Worm (Caenorhabditis elegans) whole organism, L4 larva: ENCODE results near the gene T20B12.4.

Experiments used
- gei-8 ChIP-seq: fragments of 200-800 bp; sonication (Bioruptor generic); optimal IDR thresholded peaks from 2 replicates; lab custom pipeline; 2018; ENCODE audit warnings: mild to moderate bottlenecking, missing genetic modification characterization, missing compliant biosample characterization
- spr-1 ChIP-seq: sonication (generic microtip); optimal IDR thresholded peaks from 2 replicates; lab custom pipeline; 2016; ENCODE audit warnings: mild to moderate bottlenecking, missing genetic modification characterization, missing compliant biosample characterization

DNA sequence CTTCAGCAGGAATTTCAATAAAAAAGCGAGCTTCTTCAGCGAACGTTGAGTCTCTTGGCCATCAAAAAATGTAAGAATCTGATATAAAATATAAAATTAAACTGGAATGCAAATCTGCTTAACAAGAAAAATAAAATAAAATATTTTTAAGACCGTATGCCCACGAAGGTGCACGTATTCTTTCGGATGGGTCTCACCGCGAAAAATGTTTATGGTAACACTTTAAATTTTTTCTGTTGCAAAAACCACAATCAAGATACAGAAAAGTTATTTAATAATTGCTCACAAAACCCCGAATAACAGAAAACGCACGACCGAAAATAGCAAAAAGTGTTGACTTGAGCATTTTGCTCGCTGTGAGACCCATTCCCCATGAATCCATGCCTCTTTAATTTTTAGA is 28.4 kb upstream of the T20B12.4 start:
- no peak for TF ChIP-seq gei-8
- no peak for TF ChIP-seq spr-1 (tag; lab: Kevin White, UChicago)
